Worm (Caenorhabditis elegans) whole organism, mixed stage, embryonic: Measurements from ENCODE around the gene ZK370.6.

ENCODE experiments used
- blmp-1 ChIP-seq: fragments of 150-350 bp; optimal IDR thresholded peaks from 2 replicates; lab custom pipeline; 2014; ENCODE audit warnings: missing biosample characterization, missing genetic modification characterization
- elt-1 ChIP-seq: sonication (generic microtip); optimal IDR thresholded peaks from 2 replicates; lab custom pipeline; 2017; ENCODE audit warnings: missing genetic modification characterization, mild to moderate bottlenecking, missing compliant biosample characterization, antibody characterized with exemption, moderate library complexity, borderline replicate concordance; ENCODE audit not compliant: insufficient read depth
- flh-1 ChIP-seq: fragments of 200-800 bp; sonication (Bioruptor generic); optimal IDR thresholded peaks from 2 replicates; lab custom pipeline; 2018; ENCODE audit warnings: mild to moderate bottlenecking, missing genetic modification characterization, moderate library complexity, missing compliant biosample characterization
- lin-13 ChIP-seq: fragments of 150-350 bp; optimal IDR thresholded peaks from 2 replicates; lab custom pipeline; 2014; ENCODE audit warnings: missing biosample characterization, missing genetic modification characterization
- lin-32 ChIP-seq: fragments of 200-800 bp; sonication (Bioruptor generic); optimal IDR thresholded peaks from 2 replicates; lab custom pipeline; 2018; ENCODE audit warnings: mild to moderate bottlenecking, missing genetic modification characterization, missing compliant biosample characterization
- mab-5 ChIP-seq: fragments of 150-350 bp; optimal IDR thresholded peaks from 2 replicates; lab custom pipeline; 2014; ENCODE audit warnings: missing biosample characterization, missing genetic modification characterization
- mep-1 ChIP-seq: fragments of 150-350 bp; optimal IDR thresholded peaks from 2 replicates; lab custom pipeline; 2017; ENCODE audit warnings: missing biosample characterization, missing genetic modification reagents, missing genetic modification characterization, inconsistent platforms
- nhr-12 ChIP-seq: fragments of 150-350 bp; optimal IDR thresholded peaks from 2 replicates; lab custom pipeline; 2014; ENCODE audit warnings: missing biosample characterization, missing genetic modification characterization
- nhr-237 ChIP-seq: fragments of 150-350 bp; optimal IDR thresholded peaks from 2 replicates; lab custom pipeline; 2014; ENCODE audit warnings: missing biosample characterization, missing genetic modification characterization
- nhr-76 ChIP-seq: sonication (generic microtip); optimal IDR thresholded peaks from 2 replicates; lab custom pipeline; 2017; ENCODE audit warnings: missing biosample characterization, missing genetic modification characterization
- pha-4 ChIP-seq: fragments of 150-350 bp; optimal IDR thresholded peaks from 2 replicates; lab custom pipeline; 2018; ENCODE audit warnings: missing biosample characterization, missing genetic modification reagents, missing genetic modification characterization
- unc-39 ChIP-seq: fragments of 150-350 bp; optimal IDR thresholded peaks from 2 replicates; lab custom pipeline; 2014; ENCODE audit warnings: missing biosample characterization, missing genetic modification characterization
- unc-62 ChIP-seq: fragments of 150-350 bp; optimal IDR thresholded peaks from 2 replicates; lab custom pipeline; 2014; ENCODE audit warnings: missing biosample characterization, missing genetic modification reagents, missing genetic modification characterization
- ztf-11 ChIP-seq: fragments of 150-350 bp; optimal IDR thresholded peaks from 2 replicates; lab custom pipeline; 2014; ENCODE audit warnings: missing biosample characterization, missing genetic modification characterization

DNA sequence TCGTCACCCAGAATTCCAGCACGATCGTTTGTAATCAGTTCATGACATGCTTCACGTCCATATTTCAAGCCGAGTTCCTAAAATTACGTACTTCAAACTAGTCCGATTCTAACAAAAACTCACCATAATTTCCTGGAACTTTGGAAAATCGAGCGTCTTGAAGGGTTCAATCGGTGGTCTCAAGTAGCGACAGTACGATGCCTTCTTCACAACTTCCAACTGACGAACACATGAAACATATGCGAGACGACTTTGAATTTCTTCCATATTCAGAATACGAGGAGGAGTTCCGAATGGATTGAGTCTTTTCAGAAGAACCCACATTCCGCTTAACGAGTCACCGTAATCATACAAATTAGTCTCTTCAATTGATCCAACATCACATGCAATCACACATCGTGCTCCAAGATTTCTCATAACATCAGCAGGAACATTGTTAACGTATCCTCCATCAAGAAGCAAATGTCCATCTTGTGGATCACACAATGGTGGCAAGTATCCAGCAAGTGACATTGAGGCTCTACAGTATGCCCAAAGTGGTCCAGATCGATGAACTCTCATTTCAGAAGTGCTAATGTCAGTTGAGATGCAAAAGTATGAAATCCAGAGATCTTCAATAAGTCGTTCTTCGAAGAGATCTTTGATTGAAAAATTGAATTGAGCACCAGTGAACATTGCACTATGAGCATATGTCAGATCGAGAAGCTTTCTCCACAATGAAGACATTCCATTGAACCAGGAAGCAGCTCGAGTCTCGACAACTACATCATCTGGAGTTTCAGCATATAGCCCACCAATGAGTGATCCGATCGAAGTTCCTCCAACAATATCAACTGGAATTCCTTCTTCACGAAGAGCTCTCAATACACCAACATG is 17.4 kb downstream of the ZK370.6 start:
- TF ChIP-seq mab-5 (no peak), nhr-12 (no peak), lin-13 (tag; lab: Kevin White, UChicago) (no peak), mep-1 (no peak), unc-39 (tag; lab: Kevin White, UChicago) (no peak), nhr-76 (no peak), elt-1 (tag; lab: Kevin White, UChicago) (no peak), lin-32 (no peak), flh-1 (GFP tag; lab: Kevin White, UChicago) (no peak), pha-4 (tag; lab: Kevin White, UChicago) (no peak), unc-62 (GFP tag; lab: Kevin White, UChicago) (no peak), nhr-237 (tag; lab: Kevin White, UChicago) (no peak), ztf-11 (tag; lab: Kevin White, UChicago) (no peak), blmp-1 (tag; lab: Kevin White, UChicago) (no peak)
